Worm (Caenorhabditis elegans) whole organism, young adult: ENCODE measurements around the gene bpl-1.

Source experiments
- B0035.1 ChIP-seq: sonication (generic microtip); optimal IDR thresholded peaks from 2 replicates; lab custom pipeline; 2016; ENCODE audit warnings: missing genetic modification characterization, mild to moderate bottlenecking, missing compliant biosample characterization, missing genotype, missing genetic modification reagents
- D2030.7 ChIP-seq: fragments of 200-800 bp; sonication (Bioruptor generic); IDR thresholded peaks from 2 replicates; pipeline ENCODE4 v1.3.6; 2022; ENCODE audit warnings: missing genetic modification reagents, missing genetic modification characterization, missing compliant biosample characterization
- F23B12.7 ChIP-seq: sonication (generic microtip); optimal IDR thresholded peaks from 2 replicates; lab custom pipeline; 2017; ENCODE audit warnings: missing genetic modification characterization, mild to moderate bottlenecking, missing compliant biosample characterization, antibody characterized with exemption, moderate library complexity; ENCODE audit not compliant: insufficient read depth
- F37B4.10 ChIP-seq: fragments of 200-800 bp; sonication (Bioruptor generic); IDR thresholded peaks from 2 replicates; pipeline ENCODE4 v1.3.6; 2022; ENCODE audit warnings: missing genetic modification characterization, missing compliant biosample characterization
- F39B2.1 ChIP-seq: fragments of 200-800 bp; sonication (Bioruptor generic); IDR thresholded peaks from 2 replicates; pipeline ENCODE4 v1.3.6; 2022; ENCODE audit warnings: missing genetic modification reagents, missing genetic modification characterization, missing compliant biosample characterization
- F57A8.1 ChIP-seq: fragments of 200-800 bp; sonication (Bioruptor generic); optimal IDR thresholded peaks from 2 replicates; lab custom pipeline; 2018; ENCODE audit warnings: mild to moderate bottlenecking, missing genetic modification characterization, moderate library complexity, missing compliant biosample characterization
- Y53G8AR.9 ChIP-seq: fragments of 200-800 bp; sonication (Bioruptor generic); conservative IDR thresholded peaks from 2 replicates; pipeline ENCODE4 v1.3.6; 2022; ENCODE audit warnings: missing genetic modification reagents, missing genetic modification characterization, missing compliant biosample characterization
- ZK185.1 ChIP-seq: sonication (generic microtip); optimal IDR thresholded peaks from 2 replicates; lab custom pipeline; 2016; ENCODE audit warnings: mild to moderate bottlenecking, missing genetic modification characterization, missing compliant biosample characterization; ENCODE audit not compliant: poor library complexity, severe bottlenecking
- aptf-3 ChIP-seq: fragments of 200-800 bp; sonication (Bioruptor generic); IDR thresholded peaks from 2 replicates; pipeline ENCODE4 v1.3.6; 2022; ENCODE audit warnings: missing genetic modification characterization, missing compliant biosample characterization
- athp-1 ChIP-seq: sonication (generic microtip); optimal IDR thresholded peaks from 2 replicates; lab custom pipeline; 2017; ENCODE audit warnings: mild to moderate bottlenecking, missing genetic modification characterization, missing compliant biosample characterization
- attf-3 ChIP-seq: fragments of 200-800 bp; sonication (Bioruptor generic); conservative IDR thresholded peaks from 2 replicates; pipeline ENCODE4 v1.3.6; 2022; ENCODE audit warnings: missing genetic modification reagents, missing genetic modification characterization, missing compliant biosample characterization
- attf-6 ChIP-seq: fragments of 200-800 bp; sonication (Bioruptor generic); IDR thresholded peaks from 2 replicates; pipeline ENCODE4 v1.3.6; 2022; ENCODE audit warnings: missing genetic modification reagents, missing genetic modification characterization, missing compliant biosample characterization
- cebp-2 ChIP-seq: fragments of 200-800 bp; sonication (Bioruptor generic); IDR thresholded peaks from 2 replicates; pipeline ENCODE4 v1.3.6; 2022; ENCODE audit warnings: missing genetic modification characterization, missing compliant biosample characterization
- ceh-27 ChIP-seq: fragments of 200-800 bp; sonication (Bioruptor generic); optimal IDR thresholded peaks from 2 replicates; lab custom pipeline; 2018; ENCODE audit warnings: mild to moderate bottlenecking, missing genetic modification characterization, moderate library complexity, missing compliant biosample characterization
- ceh-40 ChIP-seq: fragments of 200-800 bp; sonication (Bioruptor generic); IDR thresholded peaks from 2 replicates; pipeline ENCODE4 v1.3.6; 2022; ENCODE audit warnings: missing genetic modification characterization, missing compliant biosample characterization
- ceh-58 ChIP-seq: fragments of 200-800 bp; sonication (Bioruptor generic); IDR thresholded peaks from 2 replicates; pipeline ENCODE4 v1.3.6; 2022; ENCODE audit warnings: missing genetic modification characterization, missing compliant biosample characterization
- ceh-79 ChIP-seq: sonication (generic microtip); optimal IDR thresholded peaks from 2 replicates; lab custom pipeline; 2017; ENCODE audit warnings: mild to moderate bottlenecking, missing genetic modification characterization, missing compliant biosample characterization
- ceh-91 ChIP-seq: fragments of 200-800 bp; sonication (Bioruptor generic); IDR thresholded peaks from 2 replicates; pipeline ENCODE4 v1.3.6; 2022; ENCODE audit warnings: missing genetic modification reagents, missing genetic modification characterization, missing compliant biosample characterization
- efl-1 ChIP-seq: fragments of 150-350 bp; optimal IDR thresholded peaks from 2 replicates; lab custom pipeline; 2014; ENCODE audit warnings: missing biosample characterization, missing genetic modification reagents, missing genetic modification characterization
- ekl-4 ChIP-seq: fragments of 200-800 bp; sonication (Bioruptor generic); IDR thresholded peaks from 2 replicates; pipeline ENCODE4 v1.3.6; 2022; ENCODE audit warnings: missing genetic modification reagents, missing genetic modification characterization, missing compliant biosample characterization
- him-1 ChIP-seq: sonication (generic microtip); optimal IDR thresholded peaks from 2 replicates; lab custom pipeline; 2016; ENCODE audit warnings: missing genotype, missing genetic modification reagents, missing genetic modification characterization, missing compliant biosample characterization
- hlh-26 ChIP-seq: fragments of 200-800 bp; sonication (Bioruptor generic); conservative IDR thresholded peaks from 2 replicates; pipeline ENCODE4 v1.3.6; 2022; ENCODE audit warnings: missing genetic modification reagents, missing genetic modification characterization, missing compliant biosample characterization
- lag-1 ChIP-seq: fragments of 200-800 bp; sonication (Bioruptor generic); IDR thresholded peaks from 2 replicates; pipeline ENCODE4 v1.3.6; 2022; ENCODE audit warnings: missing genetic modification reagents, missing genetic modification characterization, missing compliant biosample characterization
- let-526 ChIP-seq: fragments of 200-800 bp; sonication (Bioruptor generic); IDR thresholded peaks from 2 replicates; pipeline ENCODE4 v1.3.6; 2022; ENCODE audit warnings: missing genetic modification reagents, missing genetic modification characterization, missing compliant biosample characterization
- mxl-1 ChIP-seq: sonication (generic microtip); optimal IDR thresholded peaks from 2 replicates; lab custom pipeline; 2016; ENCODE audit warnings: missing genetic modification characterization, missing compliant biosample characterization
- nhr-27 ChIP-seq: fragments of 200-800 bp; sonication (Bioruptor generic); optimal IDR thresholded peaks from 2 replicates; lab custom pipeline; 2018; ENCODE audit warnings: mild to moderate bottlenecking, missing genetic modification characterization, moderate library complexity, missing compliant biosample characterization
- nhr-80 ChIP-seq: sonication (generic microtip); optimal IDR thresholded peaks from 2 replicates; lab custom pipeline; 2016; ENCODE audit warnings: missing genetic modification characterization, missing compliant biosample characterization
- pha-4 ChIP-seq: fragments of 150-350 bp; sonication (generic microtip); optimal IDR thresholded peaks from 2 replicates; lab custom pipeline; 2014; ENCODE audit warnings: missing biosample characterization, missing genetic modification reagents, missing genetic modification characterization
- repo-1 ChIP-seq: sonication (generic microtip); optimal IDR thresholded peaks from 2 replicates; lab custom pipeline; 2017; ENCODE audit warnings: mild to moderate bottlenecking, missing genetic modification characterization, missing compliant biosample characterization
- rpc-1 ChIP-seq, 2 experiments: fragments of 150-350 bp in 1 of 2; sonication (generic microtip) in 1 of 2; optimal IDR thresholded peaks; 2 replicates each; lab custom pipeline; 2014 to 2018; ENCODE audit warnings: missing biosample characterization in 1 of 2, missing genetic modification characterization in 1 of 2, missing genetic modification reagents in 1 of 2, missing genotype in 1 of 2
- snpc-1.3 ChIP-seq: sonication (generic microtip); optimal IDR thresholded peaks from 2 replicates; lab custom pipeline; 2017; ENCODE audit warnings: missing genetic modification characterization, mild to moderate bottlenecking, missing compliant biosample characterization, antibody characterized with exemption, moderate library complexity, missing genotype, missing genetic modification reagents; ENCODE audit not compliant: insufficient read depth
- snpc-3.4 ChIP-seq: sonication (generic microtip); optimal IDR thresholded peaks from 2 replicates; lab custom pipeline; 2017; ENCODE audit warnings: missing genetic modification characterization, mild to moderate bottlenecking, missing compliant biosample characterization, antibody characterized with exemption, moderate library complexity, missing genotype, missing genetic modification reagents
- snpc-4 ChIP-seq, 5 experiments: fragments of 150-350 bp in 1 of 5; sonication (generic microtip) in 4 of 5; optimal IDR thresholded peaks; 2 replicates each; lab custom pipeline; 2014 to 2018; ENCODE audit warnings: missing genetic modification characterization in 5 of 5, missing biosample characterization in 3 of 5, antibody characterized with exemption in 2 of 5, mild to moderate bottlenecking in 2 of 5, missing compliant biosample characterization in 2 of 5, missing genotype in 2 of 5, moderate library complexity in 2 of 5, missing genetic modification reagents in 1 of 5
- sptf-2 ChIP-seq: fragments of 200-800 bp; sonication (Bioruptor generic); optimal IDR thresholded peaks from 2 replicates; lab custom pipeline; 2018; ENCODE audit warnings: mild to moderate bottlenecking, missing genetic modification characterization, missing compliant biosample characterization
- unc-130 ChIP-seq: sonication (generic microtip); optimal IDR thresholded peaks from 2 replicates; lab custom pipeline; 2016; ENCODE audit warnings: missing genetic modification reagents, missing genetic modification characterization, missing compliant biosample characterization
- zim-3 ChIP-seq: sonication (generic microtip); optimal IDR thresholded peaks from 2 replicates; lab custom pipeline; 2017; ENCODE audit warnings: mild to moderate bottlenecking, missing genetic modification characterization, moderate library complexity, missing compliant biosample characterization
- ztf-18 ChIP-seq: sonication (generic microtip); optimal IDR thresholded peaks from 2 replicates; lab custom pipeline; 2016; ENCODE audit warnings: missing genotype, mild to moderate bottlenecking, missing genetic modification characterization, missing compliant biosample characterization
- ztf-28 ChIP-seq: fragments of 200-800 bp; sonication (Bioruptor generic); IDR thresholded peaks from 2 replicates; pipeline ENCODE4 v1.3.6; 2022; ENCODE audit warnings: missing genetic modification reagents, missing genetic modification characterization, missing compliant biosample characterization

bpl-1 gene

ce11 chrII:6281903-6282302, 7.9 kb downstream of the bpl-1 start:
- no peak for TF ChIP-seq attf-3 (GFP tag; lab: Robert Waterston, UW)
- peak; percentile 13 for TF ChIP-seq nhr-80 (tag; lab: Kevin White, UChicago)
- no peak for TF ChIP-seq F37B4.10
- TF ChIP-seq F23B12.7 (tag; lab: Kevin White, UChicago): no peak
- TF ChIP-seq, all 124 proteins: peak for 1

DNA sequence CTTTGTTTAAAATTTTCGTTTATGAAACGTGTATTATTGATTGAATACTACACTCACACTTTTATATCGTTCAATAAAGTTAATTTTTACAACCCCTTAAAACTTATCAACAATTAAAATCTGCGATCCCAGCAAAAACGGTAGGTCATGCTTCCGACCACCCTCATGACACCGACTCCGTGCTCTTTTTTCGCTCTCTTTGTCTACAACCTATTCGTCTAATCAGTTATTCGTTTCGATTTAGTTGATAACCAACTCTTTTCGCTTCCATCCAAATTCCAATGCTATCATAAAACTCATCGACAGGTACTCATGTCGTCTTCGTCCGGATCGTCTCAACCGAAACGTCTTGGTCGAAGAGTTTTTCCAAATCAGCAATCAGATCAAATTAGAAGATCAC, 9.1 kb downstream of the bpl-1 start, which contains the start of gene F13H8.1:
TSS of gene F13H8.1 (plus strand) at position 311 of the 400 bp plus-strand sequence.
- TF ChIP-seq nhr-80 (tag; lab: Kevin White, UChicago) (peak; percentile 51), him-1 (tag; lab: Kevin White, UChicago) (no peak), zim-3 (tag; lab: Kevin White, UChicago) (no peak), athp-1 (no peak), F39B2.1 (no peak), attf-6 (GFP tag; lab: Robert Waterston, UW) (no peak), ceh-79 (tag; lab: Kevin White, UChicago) (no peak), unc-130 (GFP tag; lab: Kevin White, UChicago) (no peak)
- TF ChIP-seq, all 124 proteins: peak for 1

DNA sequence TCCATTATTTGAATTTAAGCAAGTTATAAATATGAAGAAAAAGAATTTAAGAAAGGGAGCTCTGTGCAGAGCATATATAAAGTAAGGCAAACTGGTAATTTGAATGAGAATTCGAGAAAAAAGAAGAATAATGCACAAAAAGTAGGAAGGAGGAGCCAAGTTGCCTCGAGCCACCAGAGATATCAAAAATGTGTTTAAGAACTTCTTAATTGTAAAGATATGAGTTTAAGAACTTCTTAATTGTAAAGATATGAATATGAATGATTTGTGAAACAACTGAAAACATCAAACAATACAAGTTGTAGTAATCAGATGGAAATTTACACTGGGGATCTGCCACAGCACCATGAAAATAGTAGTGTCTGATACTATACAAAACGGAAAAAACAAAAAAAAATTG, 12.8 kb downstream of the bpl-1 start, which contains the start of gene F13H8.6:
TSS of gene F13H8.6 (minus strand) at position 101 of the 400 bp plus-strand sequence.
- TF ChIP-seq ztf-18 (no peak), pha-4 (tag; lab: Kevin White, UChicago) (no peak), efl-1 (GFP tag; lab: Kevin White, UChicago) (no peak), ZK185.1 (no peak), snpc-4 (GFP tag; optimal IDR thresholded peaks at IDR 0.05; lab: Kevin White, UChicago) (no peak), snpc-4 (tag; optimal IDR thresholded peaks at IDR 0.05; lab: Kevin White, UChicago) (no peak), ekl-4 (GFP tag; lab: Robert Waterston, UW) (no peak), hlh-26 (no peak), cebp-2 (GFP tag; lab: Robert Waterston, UW) (no peak), nhr-27 (tag; lab: Kevin White, UChicago) (no peak), ceh-91 (GFP tag; lab: Robert Waterston, UW) (no peak), let-526 (no peak), repo-1 (tag; lab: Kevin White, UChicago) (no peak), attf-6 (GFP tag; lab: Robert Waterston, UW) (no peak), F57A8.1 (GFP tag; lab: Kevin White, UChicago) (no peak), B0035.1 (tag; lab: Kevin White, UChicago) (no peak)

ce11 chrII:6288104-6288503, 14.1 kb downstream of the bpl-1 start:
- TF ChIP-seq ztf-28 (GFP tag; lab: Robert Waterston, UW) (no peak), aptf-3 (GFP tag; lab: Robert Waterston, UW) (no peak), let-526 (no peak), ceh-40 (GFP tag; lab: Robert Waterston, UW) (no peak), rpc-1 (optimal IDR thresholded peaks at IDR 0.05; lab: Kevin White, UChicago) (no peak), rpc-1 (tag; optimal IDR thresholded peaks at IDR 0.05; lab: Kevin White, UChicago) (no peak), snpc-1.3 (tag; lab: Kevin White, UChicago) (no peak), lag-1 (GFP tag; lab: Robert Waterston, UW) (no peak), ceh-58 (GFP tag; lab: Robert Waterston, UW) (no peak), ceh-27 (GFP tag; lab: Kevin White, UChicago) (no peak), ztf-18 (no peak), D2030.7 (GFP tag; lab: Robert Waterston, UW) (no peak), Y53G8AR.9 (GFP tag; lab: Robert Waterston, UW) (no peak), nhr-80 (tag; lab: Kevin White, UChicago) (no peak), hlh-26 (no peak), mxl-1 (tag; lab: Kevin White, UChicago) (no peak), snpc-3.4 (tag; lab: Kevin White, UChicago) (no peak), attf-6 (GFP tag; lab: Robert Waterston, UW) (no peak), sptf-2 (GFP tag; lab: Kevin White, UChicago) (no peak)
